Worm (Caenorhabditis elegans) whole organism, L4 larva: ENCODE measurements around the gene Y60C6A.1.
A peak's percentile ranks its signal among the peaks of the same experiment; 100 is the strongest.

Experiments used
- D1046.2 ChIP-seq: fragments of 200-800 bp; sonication (Bioruptor generic); IDR thresholded peaks from 2 replicates; pipeline ENCODE4 v1.3.6; 2022; ENCODE audit warnings: missing genetic modification characterization, missing compliant biosample characterization
- F10B5.3 ChIP-seq: sonication (generic microtip); optimal IDR thresholded peaks from 2 replicates; lab custom pipeline; 2016; ENCODE audit warnings: mild to moderate bottlenecking, missing genetic modification characterization, missing compliant biosample characterization
- F26F4.8 ChIP-seq: fragments of 200-800 bp; sonication (Bioruptor generic); conservative IDR thresholded peaks from 2 replicates; pipeline ENCODE4 v1.3.6; 2022; ENCODE audit warnings: missing genetic modification characterization, missing compliant biosample characterization
- F49E8.2 ChIP-seq: sonication (generic microtip); optimal IDR thresholded peaks from 2 replicates; lab custom pipeline; 2016; ENCODE audit warnings: missing compliant biosample characterization, mild to moderate bottlenecking, missing genetic modification characterization, borderline replicate concordance
- T20F7.1 ChIP-seq: fragments of 200-800 bp; sonication (Bioruptor generic); optimal IDR thresholded peaks from 2 replicates; lab custom pipeline; 2018; ENCODE audit warnings: mild to moderate bottlenecking, missing genetic modification characterization, missing compliant biosample characterization
- Y105C5A.15 ChIP-seq: fragments of 200-800 bp; sonication (Bioruptor generic); IDR thresholded peaks from 2 replicates; pipeline ENCODE4 v1.3.6; 2022; ENCODE audit warnings: missing genetic modification characterization, missing compliant biosample characterization
- Y5F2A.4 ChIP-seq: fragments of 200-800 bp; sonication (Bioruptor generic); optimal IDR thresholded peaks from 2 replicates; lab custom pipeline; 2018; ENCODE audit warnings: mild to moderate bottlenecking, missing genetic modification characterization, missing compliant biosample characterization
- ZK337.2 ChIP-seq: fragments of 200-800 bp; sonication (Bioruptor generic); IDR thresholded peaks from 2 replicates; pipeline ENCODE4 v1.3.6; 2022; ENCODE audit warnings: missing genetic modification reagents, missing genetic modification characterization, missing compliant biosample characterization
- aly-2 ChIP-seq: sonication (generic microtip); optimal IDR thresholded peaks from 2 replicates; lab custom pipeline; 2018; ENCODE audit warnings: missing biosample characterization, missing genetic modification characterization
- ama-1 ChIP-seq: fragments of 150-350 bp; optimal IDR thresholded peaks from 2 replicates; lab custom pipeline; 2014; ENCODE audit warnings: inconsistent platforms, mixed read lengths
- attf-4 ChIP-seq: sonication (generic microtip); optimal IDR thresholded peaks from 3 replicates; lab custom pipeline; 2017; ENCODE audit warnings: missing biosample characterization, missing genetic modification characterization
- ceh-20 ChIP-seq: fragments of 200-800 bp; sonication (Bioruptor generic); IDR thresholded peaks from 2 replicates; pipeline ENCODE4 v1.3.6; 2022; ENCODE audit warnings: missing genetic modification reagents, missing genetic modification characterization, missing compliant biosample characterization
- ceh-32 ChIP-seq: sonication (generic microtip); optimal IDR thresholded peaks from 2 replicates; lab custom pipeline; 2016; ENCODE audit warnings: mild to moderate bottlenecking, missing genetic modification characterization, missing compliant biosample characterization; ENCODE audit not compliant: poor library complexity
- ceh-44 ChIP-seq: fragments of 200-800 bp; sonication (Bioruptor generic); IDR thresholded peaks from 2 replicates; pipeline ENCODE4 v1.3.6; 2022; ENCODE audit warnings: missing genetic modification reagents, missing genetic modification characterization, missing compliant biosample characterization
- ceh-62 ChIP-seq: sonication (generic microtip); optimal IDR thresholded peaks from 2 replicates; lab custom pipeline; 2017; ENCODE audit warnings: missing biosample characterization, missing genetic modification characterization
- cey-2 ChIP-seq: sonication (generic microtip); optimal IDR thresholded peaks from 3 replicates; lab custom pipeline; 2017; ENCODE audit warnings: missing genetic modification characterization, mild to moderate bottlenecking, missing compliant biosample characterization, antibody characterized with exemption, borderline replicate concordance; ENCODE audit not compliant: insufficient read depth
- daf-19 ChIP-seq: fragments of 200-800 bp; sonication (Bioruptor generic); conservative IDR thresholded peaks from 2 replicates; pipeline ENCODE4 v1.3.6; 2022; ENCODE audit warnings: missing genetic modification characterization, missing compliant biosample characterization
- daf-8 ChIP-seq: fragments of 200-800 bp; sonication (Bioruptor generic); IDR thresholded peaks from 2 replicates; pipeline ENCODE4 v1.3.6; 2022; ENCODE audit warnings: missing genetic modification characterization, missing compliant biosample characterization
- dmd-6 ChIP-seq: fragments of 200-800 bp; sonication (Bioruptor generic); IDR thresholded peaks from 2 replicates; pipeline ENCODE4 v1.3.6; 2022; ENCODE audit warnings: missing genetic modification reagents, missing genetic modification characterization, missing compliant biosample characterization
- dmd-9 ChIP-seq: fragments of 200-800 bp; sonication (Bioruptor generic); IDR thresholded peaks from 2 replicates; pipeline ENCODE4 v1.3.6; 2022; ENCODE audit warnings: missing genetic modification reagents, missing genetic modification characterization, missing compliant biosample characterization
- dpl-1 ChIP-seq: fragments of 150-350 bp; optimal IDR thresholded peaks from 2 replicates; lab custom pipeline; 2014; ENCODE audit warnings: missing biosample characterization, missing genetic modification reagents, missing genetic modification characterization
- duxl-1 ChIP-seq: sonication (generic microtip); optimal IDR thresholded peaks from 2 replicates; lab custom pipeline; 2016; ENCODE audit warnings: mild to moderate bottlenecking, missing genetic modification characterization, moderate library complexity, missing compliant biosample characterization; ENCODE audit not compliant: poor library complexity
- fkh-10 ChIP-seq: fragments of 150-350 bp; optimal IDR thresholded peaks from 2 replicates; lab custom pipeline; 2014; ENCODE audit warnings: missing biosample characterization, missing genetic modification reagents, missing genetic modification characterization
- hlh-11 ChIP-seq: fragments of 200-800 bp; sonication (Bioruptor generic); optimal IDR thresholded peaks from 2 replicates; lab custom pipeline; 2018; ENCODE audit warnings: mild to moderate bottlenecking, missing genetic modification characterization, missing compliant biosample characterization
- hmg-1.1 ChIP-seq: fragments of 200-800 bp; sonication (Bioruptor generic); IDR thresholded peaks from 2 replicates; pipeline ENCODE4 v1.3.6; 2022; ENCODE audit warnings: missing genetic modification reagents, missing genetic modification characterization, missing compliant biosample characterization
- jun-1 ChIP-seq: fragments of 150-350 bp; optimal IDR thresholded peaks from 2 replicates; lab custom pipeline; 2014; ENCODE audit warnings: missing biosample characterization, missing genetic modification reagents, missing genetic modification characterization
- lim-7 ChIP-seq: fragments of 200-800 bp; sonication (Bioruptor generic); IDR thresholded peaks from 2 replicates; pipeline ENCODE4 v1.3.6; 2022; ENCODE audit warnings: missing genetic modification characterization, missing compliant biosample characterization
- lin-1 ChIP-seq: fragments of 200-800 bp; sonication (Bioruptor generic); IDR thresholded peaks from 2 replicates; pipeline ENCODE4 v1.3.6; 2022; ENCODE audit warnings: missing genetic modification reagents, missing genetic modification characterization, missing compliant biosample characterization
- lin-15B ChIP-seq: fragments of 150-350 bp; sonication (generic microtip); optimal IDR thresholded peaks from 3 replicates; lab custom pipeline; 2014; ENCODE audit warnings: missing biosample characterization, missing genetic modification characterization
- lin-29 ChIP-seq: fragments of 200-800 bp; sonication (Bioruptor generic); IDR thresholded peaks from 2 replicates; pipeline ENCODE4 v1.3.6; 2022; ENCODE audit warnings: missing genetic modification reagents, missing genetic modification characterization, missing compliant biosample characterization
- madf-5 ChIP-seq, 2 experiments: fragments of 200-800 bp; sonication (Bioruptor generic); IDR thresholded peaks; 2 replicates each; pipeline ENCODE4 v1.3.6; 2022; ENCODE audit warnings: missing compliant biosample characterization in 2 of 2, missing genetic modification characterization in 2 of 2
- mdl-1 ChIP-seq, 2 experiments: fragments of 150-350 bp in 1 of 2; sonication (generic microtip) in 1 of 2; optimal IDR thresholded peaks; 2 replicates each; lab custom pipeline; 2014 to 2017; ENCODE audit warnings: missing biosample characterization in 2 of 2, missing genetic modification characterization in 2 of 2
- mdt-29 ChIP-seq: fragments of 200-800 bp; sonication (Bioruptor generic); IDR thresholded peaks from 2 replicates; pipeline ENCODE4 v1.3.6; 2022; ENCODE audit warnings: missing genetic modification reagents, missing genetic modification characterization, missing compliant biosample characterization
- mep-1 ChIP-seq: fragments of 150-350 bp; sonication (generic microtip); optimal IDR thresholded peaks from 3 replicates; lab custom pipeline; 2014; ENCODE audit warnings: missing biosample characterization, missing genetic modification characterization
- nhr-10 ChIP-seq: fragments of 150-350 bp; optimal IDR thresholded peaks from 2 replicates; lab custom pipeline; 2014; ENCODE audit warnings: missing biosample characterization, missing genetic modification characterization
- nhr-102 ChIP-seq: sonication (generic microtip); optimal IDR thresholded peaks from 2 replicates; lab custom pipeline; 2016; ENCODE audit warnings: mild to moderate bottlenecking, missing genetic modification characterization, moderate library complexity, missing compliant biosample characterization
- nhr-25 ChIP-seq: sonication (generic microtip); optimal IDR thresholded peaks from 2 replicates; lab custom pipeline; 2017; ENCODE audit warnings: missing genetic modification characterization, mild to moderate bottlenecking, missing compliant biosample characterization, antibody characterized with exemption, moderate library complexity, borderline replicate concordance; ENCODE audit not compliant: insufficient read depth
- nhr-28 ChIP-seq: fragments of 150-350 bp; optimal IDR thresholded peaks from 2 replicates; lab custom pipeline; 2014; ENCODE audit warnings: missing biosample characterization, missing genetic modification characterization
- nhr-41 ChIP-seq: fragments of 200-800 bp; sonication (Bioruptor generic); IDR thresholded peaks from 2 replicates; pipeline ENCODE4 v1.3.6; 2022; ENCODE audit warnings: missing genetic modification reagents, missing genetic modification characterization, missing compliant biosample characterization
- nhr-48 ChIP-seq: sonication (generic microtip); optimal IDR thresholded peaks from 2 replicates; lab custom pipeline; 2016; ENCODE audit warnings: mild to moderate bottlenecking, missing genetic modification characterization, missing compliant biosample characterization
- nhr-76 ChIP-seq: fragments of 150-350 bp; optimal IDR thresholded peaks from 2 replicates; lab custom pipeline; 2014; ENCODE audit warnings: missing biosample characterization, missing genetic modification characterization
- nhr-77 ChIP-seq: fragments of 150-350 bp; optimal IDR thresholded peaks from 2 replicates; lab custom pipeline; 2014; ENCODE audit warnings: missing biosample characterization, missing genetic modification characterization
- pqm-1 ChIP-seq: sonication (generic microtip); optimal IDR thresholded peaks from 2 replicates; lab custom pipeline; 2017; ENCODE audit warnings: missing biosample characterization, missing genetic modification characterization
- rbr-2 ChIP-seq: sonication (generic microtip); optimal IDR thresholded peaks from 2 replicates; lab custom pipeline; 2016; ENCODE audit warnings: missing genotype, missing genetic modification characterization, missing compliant biosample characterization
- saeg-2 ChIP-seq: fragments of 200-800 bp; sonication (Bioruptor generic); IDR thresholded peaks from 2 replicates; pipeline ENCODE4 v1.3.6; 2022; ENCODE audit warnings: missing genetic modification reagents, missing genetic modification characterization, missing compliant biosample characterization
- set-16 ChIP-seq: fragments of 200-800 bp; sonication (Bioruptor generic); IDR thresholded peaks from 2 replicates; pipeline ENCODE4 v1.3.6; 2022; ENCODE audit warnings: missing genetic modification reagents, missing genetic modification characterization, missing compliant biosample characterization
- snpc-4 ChIP-seq: fragments of 150-350 bp; optimal IDR thresholded peaks from 2 replicates; lab custom pipeline; 2014; ENCODE audit warnings: missing biosample characterization, missing genetic modification characterization
- unc-62 ChIP-seq, 3 experiments: fragments of 150-350 bp in 1 of 3; sonication (generic microtip); optimal IDR thresholded peaks in 2 of 3; peaks in 1 of 3; 1 replicate in 1 of 3; 2 replicates in 2 of 3; lab custom pipeline; 2014 to 2017; ENCODE audit warnings: missing biosample characterization in 3 of 3, missing genetic modification characterization in 3 of 3, missing genetic modification reagents in 3 of 3, missing genotype in 1 of 3
- zip-2 ChIP-seq: fragments of 150-350 bp; optimal IDR thresholded peaks from 2 replicates; lab custom pipeline; 2014; ENCODE audit warnings: missing biosample characterization, missing genetic modification characterization

Y60C6A.1 gene

ce11 chrV:4823683-4824391 is 40.4 kb downstream of the Y60C6A.1 start (continued):
- TF ChIP-seq hlh-11 (tag; lab: Kevin White, UChicago), result peak; percentile 15
- no peak for TF ChIP-seq Y105C5A.15 (GFP tag; lab: Robert Waterston, UW)
- no peak for TF ChIP-seq set-16
- TF ChIP-seq zip-2 (tag; lab: Kevin White, UChicago), result no peak
- TF ChIP-seq madf-5 (GFP tag; IDR thresholded peaks at IDR 0.05; lab: Robert Waterston, UW), result peak in 1 of 2 experiments; percentile 17; a peak in 1 of 4 replicates
- TF ChIP-seq duxl-1, result peak; percentile 48
- TF ChIP-seq ZK337.2 (GFP tag; lab: Robert Waterston, UW), result 0 out of 2 replicates have a peak, but pooled peaks have one; percentile 58
- TF ChIP-seq nhr-41 (GFP tag; lab: Robert Waterston, UW), result no peak
- TF ChIP-seq nhr-28 (tag; lab: Kevin White, UChicago), result peak; percentile 4
- TF ChIP-seq snpc-4 (tag; lab: Kevin White, UChicago), result no peak
- no peak for TF ChIP-seq ceh-44 (GFP tag; lab: Robert Waterston, UW)
- no peak for TF ChIP-seq nhr-25
- no peak for TF ChIP-seq jun-1 (tag; lab: Kevin White, UChicago)
- no peak for TF ChIP-seq nhr-77 (tag; lab: Kevin White, UChicago)
- no peak for TF ChIP-seq nhr-10 (tag; lab: Kevin White, UChicago)
- TF ChIP-seq unc-62 (GFP tag; optimal IDR thresholded peaks at IDR 0.05 in 1 of 2; lab: Kevin White, UChicago), result no peak
- TF ChIP-seq unc-62 (tag; optimal IDR thresholded peaks at IDR 0.05; lab: Kevin White, UChicago), result no peak
- no peak for TF ChIP-seq cey-2 (tag; lab: Kevin White, UChicago)
- peak; percentile 30; the same call in 1 of the 2 replicates for TF ChIP-seq daf-19 (GFP tag; lab: Robert Waterston, UW)
- peak; percentile 67; the same call in 1 of the 2 replicates for TF ChIP-seq mdt-29 (GFP tag; lab: Robert Waterston, UW)
- TF ChIP-seq ceh-62 (tag; lab: Kevin White, UChicago), result no peak
- no peak for TF ChIP-seq fkh-10 (GFP tag; lab: Kevin White, UChicago)
- TF ChIP-seq ama-1 (lab: Kevin White, UChicago), result peak; percentile 54
- TF ChIP-seq lin-15B (tag; lab: Kevin White, UChicago), result peak; percentile 39
- TF ChIP-seq mep-1 (tag; lab: Kevin White, UChicago), result peak; percentile 80
- TF ChIP-seq Y5F2A.4 (GFP tag; lab: Kevin White, UChicago), result no peak
- peak; percentile 0 for TF ChIP-seq nhr-48
- no peak for TF ChIP-seq pqm-1
- TF ChIP-seq lin-1 (GFP tag; lab: Robert Waterston, UW), result peak; percentile 30; the same call in 1 of the 2 replicates
- no peak for TF ChIP-seq lin-29 (GFP tag; lab: Robert Waterston, UW)
- no peak for TF ChIP-seq daf-8 (GFP tag; lab: Robert Waterston, UW)
- TF ChIP-seq F49E8.2 (tag; lab: Kevin White, UChicago), result peak; percentile 23
- no peak for TF ChIP-seq ceh-20
- peak; percentile 77 for TF ChIP-seq T20F7.1 (GFP tag; lab: Kevin White, UChicago)
- TF ChIP-seq nhr-102 (tag; lab: Kevin White, UChicago), result peak; percentile 69
- no peak for TF ChIP-seq F26F4.8 (GFP tag; lab: Robert Waterston, UW)
- TF ChIP-seq attf-4 (tag; lab: Kevin White, UChicago), result no peak
- TF ChIP-seq saeg-2 (GFP tag; lab: Robert Waterston, UW), result 0 out of 2 replicates have a peak, but pooled peaks have one; percentile 27
- TF ChIP-seq ceh-32 (tag; lab: Kevin White, UChicago), result no peak
- peak; percentile 8; the same call in 1 of the 2 replicates for TF ChIP-seq dmd-6 (GFP tag; lab: Robert Waterston, UW)
- no peak for TF ChIP-seq D1046.2 (GFP tag; lab: Robert Waterston, UW)
- TF ChIP-seq hmg-1.1, result no peak
- peak; percentile 3 for TF ChIP-seq dpl-1 (GFP tag; lab: Kevin White, UChicago)
- no peak for TF ChIP-seq mdl-1 (tag; optimal IDR thresholded peaks at IDR 0.05; lab: Kevin White, UChicago)
- no peak for TF ChIP-seq aly-2 (tag; lab: Kevin White, UChicago)
- peak; percentile 35 for TF ChIP-seq F10B5.3 (tag; lab: Kevin White, UChicago)
- TF ChIP-seq rbr-2 (tag; lab: Kevin White, UChicago), result no peak
- TF ChIP-seq nhr-76 (tag; lab: Kevin White, UChicago), result no peak
- peak; percentile 69; the same call in 1 of the 2 replicates for TF ChIP-seq lim-7
- TF ChIP-seq dmd-9 (GFP tag; lab: Robert Waterston, UW), result no peak
